Fruit fly (Drosophila melanogaster) whole organism, embryonic: ENCODE data around the gene Ir94h.

Experiments
- Aef1 ChIP-seq: fragments of 200-800 bp; sonication (Bioruptor generic); IDR thresholded peaks from 3 replicates; pipeline ENCODE4 v1.3.6; 2022; ENCODE audit warnings: missing biosample characterization, missing genetic modification characterization
- Antp ChIP-seq: fragments of 200-800 bp; sonication (Bioruptor generic); optimal IDR thresholded peaks from 3 replicates; lab custom pipeline; 2016; ENCODE audit warnings: missing biosample characterization, missing genetic modification characterization
- Awh ChIP-seq: fragments of 200-800 bp; sonication (Bioruptor generic); IDR thresholded peaks from 2 replicates; pipeline ENCODE4, ENCODE4 v1.3.6; 2022; ENCODE audit warnings: missing biosample characterization, missing genetic modification characterization
- CG11247 ChIP-seq: fragments of 200-800 bp; sonication (Bioruptor generic); IDR thresholded peaks from 2 replicates; pipeline ENCODE4 v1.3.6; 2022; ENCODE audit warnings: missing biosample characterization, missing genetic modification characterization
- CG11695 ChIP-seq: fragments of 200-800 bp; sonication (Bioruptor generic); IDR thresholded peaks from 3 replicates; pipeline ENCODE4 v1.3.6; 2022; ENCODE audit warnings: missing biosample characterization, missing genetic modification characterization
- CG1233 ChIP-seq: fragments of 200-800 bp; sonication (Bioruptor generic); optimal IDR thresholded peaks from 4 replicates; lab custom pipeline; 2018; ENCODE audit warnings: missing biosample characterization, mild to moderate bottlenecking, missing genetic modification characterization
- CG12659 ChIP-seq: fragments of 200-800 bp; sonication (Bioruptor generic); optimal IDR thresholded peaks from 3 replicates; lab custom pipeline; 2017; ENCODE audit warnings: mild to moderate bottlenecking, missing biosample characterization, missing genetic modification reagents, missing genetic modification characterization
- CG13624 ChIP-seq: fragments of 200-800 bp; sonication (Bioruptor generic); optimal IDR thresholded peaks from 2 replicates; lab custom pipeline; 2016; ENCODE audit warnings: missing biosample characterization, missing genetic modification characterization
- CG14050 ChIP-seq: fragments of 200-800 bp; sonication (Bioruptor generic); IDR thresholded peaks from 3 replicates; pipeline ENCODE4 v1.3.6; 2022; ENCODE audit warnings: missing biosample characterization, missing genetic modification characterization
- CG15073 ChIP-seq: fragments of 200-800 bp; sonication (Bioruptor generic); optimal IDR thresholded peaks from 2 replicates; lab custom pipeline; 2016; ENCODE audit warnings: missing biosample characterization, missing genetic modification characterization
- CG1602 ChIP-seq: fragments of 200-800 bp; sonication (Bioruptor generic); optimal IDR thresholded peaks from 3 replicates; lab custom pipeline; 2016; ENCODE audit warnings: missing biosample characterization, missing genetic modification characterization
- CG1647 ChIP-seq: fragments of 200-800 bp; sonication (Bioruptor generic); optimal IDR thresholded peaks from 3 replicates; lab custom pipeline; 2016; ENCODE audit warnings: missing biosample characterization, missing genetic modification characterization
- CG16815 ChIP-seq: fragments of 200-800 bp; sonication (Bioruptor generic); optimal IDR thresholded peaks from 3 replicates; lab custom pipeline; 2017; ENCODE audit warnings: missing biosample characterization, mild to moderate bottlenecking, missing genetic modification characterization
- CG17802 ChIP-seq: fragments of 200-800 bp; sonication (Bioruptor generic); optimal IDR thresholded peaks from 2 replicates; lab custom pipeline; 2018; ENCODE audit warnings: missing biosample characterization, mild to moderate bottlenecking, missing genetic modification characterization, moderate library complexity
- CG2889 ChIP-seq: fragments of 200-800 bp; sonication (Bioruptor generic); IDR thresholded peaks from 3 replicates; pipeline ENCODE4 v1.3.6; 2022; ENCODE audit warnings: missing biosample characterization, missing genetic modification characterization
- CG32767 ChIP-seq: fragments of 200-800 bp; sonication (Bioruptor generic); IDR thresholded peaks from 2 replicates; pipeline ENCODE4 v1.3.6; 2022; ENCODE audit warnings: missing biosample characterization, missing genetic modification characterization
- CG33557 ChIP-seq: fragments of 200-800 bp; sonication (Bioruptor generic); optimal IDR thresholded peaks from 2 replicates; lab custom pipeline; 2019; ENCODE audit warnings: missing biosample characterization, mild to moderate bottlenecking, missing genetic modification characterization, moderate library complexity
- CG34224 ChIP-seq: fragments of 200-800 bp; sonication (Bioruptor generic); IDR thresholded peaks from 3 replicates; pipeline ENCODE4 v1.3.6; 2022; ENCODE audit warnings: missing biosample characterization, missing genetic modification characterization; ENCODE audit not compliant: partially characterized antibody
- CG6175 ChIP-seq: fragments of 200-800 bp; sonication (Bioruptor generic); IDR thresholded peaks from 3 replicates; pipeline ENCODE4 v1.3.6; 2022; ENCODE audit warnings: missing biosample characterization, missing genetic modification characterization
- CG6272 ChIP-seq: fragments of 200-800 bp; sonication (Bioruptor generic); IDR thresholded peaks from 2 replicates; pipeline ENCODE4 v1.3.6; 2022; ENCODE audit warnings: missing biosample characterization, missing genetic modification characterization
- CG6689 ChIP-seq: fragments of 200-800 bp; sonication (Bioruptor generic); IDR thresholded peaks from 2 replicates; pipeline ENCODE4 v1.3.6; 2022; ENCODE audit warnings: missing biosample characterization, missing genetic modification characterization
- CG7271 ChIP-seq: fragments of 200-800 bp; sonication (Bioruptor generic); optimal IDR thresholded peaks from 2 replicates; lab custom pipeline; 2018; ENCODE audit warnings: missing biosample characterization, mild to moderate bottlenecking, missing genetic modification characterization, moderate library complexity
- CG9215 ChIP-seq: fragments of 200-800 bp; sonication (Bioruptor generic); IDR thresholded peaks from 2 replicates; pipeline ENCODE4 v1.3.6; 2022; ENCODE audit warnings: missing biosample characterization, missing genetic modification characterization
- Dfd ChIP-seq, 2 experiments: fragments of >200 bp; optimal IDR thresholded peaks; 2 replicates each; lab custom pipeline; 2017; ENCODE audit warnings: missing biosample characterization in 2 of 2, missing genetic modification characterization in 2 of 2
- Dip3 ChIP-seq: fragments of 200-800 bp; sonication (Bioruptor generic); optimal IDR thresholded peaks from 3 replicates; lab custom pipeline; 2016; ENCODE audit warnings: missing biosample characterization, missing genetic modification characterization
- Dref ChIP-seq: fragments of 200-800 bp; sonication (Bioruptor generic); IDR thresholded peaks from 2 replicates; pipeline ENCODE4 v1.3.6; 2022; ENCODE audit warnings: missing biosample characterization, missing genetic modification characterization
- GATAe ChIP-seq: fragments of 200-800 bp; sonication (Bioruptor generic); conservative IDR thresholded peaks from 2 replicates; pipeline ENCODE4 v1.3.6; 2022; ENCODE audit warnings: missing biosample characterization, missing genetic modification characterization
- HmgD ChIP-seq: fragments of 200-800 bp; sonication (Bioruptor generic); optimal IDR thresholded peaks from 3 replicates; lab custom pipeline; 2016; ENCODE audit warnings: missing biosample characterization, missing genetic modification characterization
- Med ChIP-seq: fragments of 200-800 bp; sonication (Bioruptor generic); peaks from one replicate; lab custom pipeline; 2016; ENCODE audit warnings: missing biosample characterization, missing genetic modification characterization, mild to moderate bottlenecking, inconsistent platforms, moderate library complexity
- Nf-YC ChIP-seq: fragments of 200-800 bp; optimal IDR thresholded peaks from 3 replicates; lab custom pipeline; 2019; ENCODE audit warnings: missing biosample characterization, mild to moderate bottlenecking, missing genetic modification characterization, moderate library complexity
- Oaz ChIP-seq: fragments of 200-800 bp; sonication (Bioruptor generic); IDR thresholded peaks from 2 replicates; pipeline ENCODE4 v1.3.6; 2022; ENCODE audit warnings: missing biosample characterization, missing genetic modification characterization
- Optix ChIP-seq: fragments of 200-800 bp; sonication (Bioruptor generic); IDR thresholded peaks from 3 replicates; pipeline ENCODE4 v1.3.6; 2022; ENCODE audit warnings: missing biosample characterization, missing genetic modification characterization
- Sin3A ChIP-seq: fragments of >200 bp; optimal IDR thresholded peaks from 2 replicates; lab custom pipeline; 2018
- Six4 ChIP-seq: fragments of 200-800 bp; sonication (Bioruptor generic); optimal IDR thresholded peaks from 2 replicates; lab custom pipeline; 2016; ENCODE audit warnings: missing biosample characterization, missing genetic modification characterization
- ab ChIP-seq: fragments of 200-800 bp; sonication (Bioruptor generic); optimal IDR thresholded peaks from 2 replicates; lab custom pipeline; 2016; ENCODE audit warnings: missing biosample characterization, missing genetic modification characterization
- al ChIP-seq: fragments of 200-800 bp; sonication (Bioruptor generic); IDR thresholded peaks from 2 replicates; pipeline ENCODE4 v1.3.6; 2022; ENCODE audit warnings: missing biosample characterization, missing genetic modification characterization
- bcd ChIP-seq: fragments of 200-800 bp; sonication (Bioruptor generic); optimal IDR thresholded peaks from 2 replicates; lab custom pipeline; 2017; ENCODE audit warnings: missing biosample characterization, mild to moderate bottlenecking, missing genetic modification characterization
- emc ChIP-seq: fragments of 200-800 bp; sonication (Bioruptor generic); optimal IDR thresholded peaks from 2 replicates; lab custom pipeline; 2016; ENCODE audit warnings: missing biosample characterization, missing genetic modification characterization
- ems ChIP-seq: fragments of 200-800 bp; sonication (Bioruptor generic); optimal IDR thresholded peaks from 3 replicates; lab custom pipeline; 2016; ENCODE audit warnings: missing biosample characterization, missing genetic modification characterization
- esg ChIP-seq: fragments of 200-800 bp; sonication (Bioruptor generic); conservative IDR thresholded peaks from 2 replicates; pipeline ENCODE4 v1.3.6; 2022; ENCODE audit warnings: missing biosample characterization, missing genetic modification characterization
- exex ChIP-seq: fragments of 200-800 bp; sonication (Bioruptor generic); optimal IDR thresholded peaks from 4 replicates; lab custom pipeline; 2018; ENCODE audit warnings: missing biosample characterization, mild to moderate bottlenecking, missing genetic modification characterization, moderate library complexity
- fd96Cb ChIP-seq: fragments of 200-800 bp; sonication (Bioruptor generic); optimal IDR thresholded peaks from 2 replicates; lab custom pipeline; 2018; ENCODE audit warnings: missing biosample characterization, mild to moderate bottlenecking, missing genetic modification characterization, moderate library complexity
- lmd ChIP-seq: fragments of 200-800 bp; sonication (Bioruptor generic); IDR thresholded peaks from 2 replicates; pipeline ENCODE4 v1.3.6; 2022; ENCODE audit warnings: missing biosample characterization, missing genetic modification characterization
- maf-S ChIP-seq: fragments of 200-800 bp; sonication (Bioruptor generic); optimal IDR thresholded peaks from 2 replicates; lab custom pipeline; 2016; ENCODE audit warnings: missing biosample characterization, missing genetic modification characterization
- onecut ChIP-seq: fragments of 200-800 bp; sonication (Bioruptor generic); IDR thresholded peaks from 2 replicates; pipeline ENCODE4 v1.3.6; 2022; ENCODE audit warnings: missing biosample characterization, missing genetic modification characterization
- org-1 ChIP-seq: fragments of 200-800 bp; sonication (Bioruptor generic); optimal IDR thresholded peaks from 2 replicates; lab custom pipeline; 2017; ENCODE audit warnings: missing biosample characterization, missing genetic modification characterization
- row ChIP-seq: fragments of 200-800 bp; sonication (Bioruptor generic); IDR thresholded peaks from 3 replicates; pipeline ENCODE4 v1.3.6; 2022; ENCODE audit warnings: missing biosample characterization, missing genetic modification characterization
- sens ChIP-seq: fragments of 200-800 bp; sonication (Bioruptor generic); peaks from one replicate; lab custom pipeline; 2016; ENCODE audit warnings: missing biosample characterization, missing genetic modification characterization
- sens-2 ChIP-seq: fragments of 200-800 bp; sonication (Bioruptor generic); IDR thresholded peaks from 2 replicates; pipeline ENCODE4 v1.3.6; 2022; ENCODE audit warnings: missing biosample characterization, missing genetic modification characterization
- shn ChIP-seq: fragments of 200-800 bp; sonication (Bioruptor generic); optimal IDR thresholded peaks from 3 replicates; lab custom pipeline; 2016; ENCODE audit warnings: missing biosample characterization, missing genetic modification characterization
- sim ChIP-seq: fragments of 200-800 bp; sonication (Bioruptor generic); IDR thresholded peaks from 2 replicates; pipeline ENCODE4 v1.3.6; 2022; ENCODE audit warnings: missing biosample characterization, missing genetic modification characterization
- tio ChIP-seq: fragments of 200-800 bp; sonication (Bioruptor generic); optimal IDR thresholded peaks from 2 replicates; lab custom pipeline; 2017; ENCODE audit warnings: missing biosample characterization, missing genetic modification characterization, inconsistent platforms
- usp ChIP-seq: fragments of >200 bp; optimal IDR thresholded peaks from 2 replicates; lab custom pipeline; 2017; ENCODE audit warnings: missing biosample characterization, missing genetic modification characterization

Ir94h gene

dm6 chr3R:23445249-23445916 is 41.9 kb upstream of the Ir94h start (continued):
- TF ChIP-seq CG32767 (GFP tag; lab: Robert Waterston, UW) (0 out of 2 replicates have a peak, but pooled peaks have one; percentile 20), CG6272 (no peak), sens-2 (GFP tag; lab: Robert Waterston, UW) (no peak), lmd (no peak; the same call in 1 of the 2 replicates), CG2889 (GFP tag; lab: Robert Waterston, UW) (no peak), al (GFP tag; lab: Robert Waterston, UW) (no peak), CG6175 (GFP tag; lab: Robert Waterston, UW) (no peak), usp (no peak), CG34224 (GFP tag; lab: Robert Waterston, UW) (no peak), CG1602 (no peak), CG13624 (no peak), Dfd (GFP tag; optimal IDR thresholded peaks at IDR 0.05; lab: Kevin White, UChicago) (no peak), bcd (GFP tag; lab: Kevin White, UChicago) (peak; percentile 32), CG1233 (peak; percentile 29), CG12659 (peak; percentile 15), Antp (GFP tag; lab: Kevin White, UChicago) (no peak), sens (GFP tag; lab: Kevin White, UChicago) (peak; percentile 65), fd96Cb (tag; lab: Kevin White, UChicago) (no peak), ab (no peak), tio (GFP tag; lab: Kevin White, UChicago) (peak; percentile 26), onecut (GFP tag; lab: Robert Waterston, UW) (peak; percentile 56), maf-S (no peak), Dref (no peak), Nf-YC (tag; lab: Kevin White, UChicago) (no peak), emc (GFP tag; lab: Kevin White, UChicago) (no peak), org-1 (peak; percentile 45), Sin3A (no peak), exex (no peak), CG16815 (peak; percentile 3), row (GFP tag; lab: Robert Waterston, UW) (no peak), CG1647 (GFP tag; lab: Kevin White, UChicago) (no peak), Aef1 (GFP tag; lab: Robert Waterston, UW) (no peak), Optix (GFP tag; lab: Robert Waterston, UW) (peak; percentile 58; the same call in 1 of the 3 replicates), Oaz (GFP tag; lab: Robert Waterston, UW) (no peak), CG9215 (no peak), ems (GFP tag; lab: Kevin White, UChicago) (no peak), CG7271 (no peak), Med (GFP tag; lab: Kevin White, UChicago) (no peak), Dip3 (GFP tag; lab: Kevin White, UChicago) (no peak), sim (0 out of 2 replicates have a peak, but pooled peaks have one; percentile 7), HmgD (GFP tag; lab: Kevin White, UChicago) (no peak), CG14050 (GFP tag; lab: Robert Waterston, UW) (no peak), CG6689 (peak; percentile 41; the same call in 1 of the 2 replicates), GATAe (no peak), Awh (peak; percentile 77), CG11695 (GFP tag; lab: Robert Waterston, UW) (no peak), CG17802 (tag; lab: Kevin White, UChicago) (no peak), Six4 (GFP tag; lab: Kevin White, UChicago) (no peak), CG33557 (GFP tag; lab: Kevin White, UChicago) (peak; percentile 10), CG15073 (GFP tag; lab: Kevin White, UChicago) (no peak), shn (GFP tag; lab: Kevin White, UChicago) (no peak), CG11247 (GFP tag; lab: Robert Waterston, UW) (0 out of 2 replicates have a peak, but pooled peaks have one; percentile 4), esg (GFP tag; lab: Robert Waterston, UW) (no peak)
